Worm (Caenorhabditis elegans) whole organism, L4 larva: ENCODE data around the gene H34I24.2.

Experiments
- D1046.2 ChIP-seq: fragments of 200-800 bp; sonication (Bioruptor generic); IDR thresholded peaks from 2 replicates; pipeline ENCODE4 v1.3.6; 2022; ENCODE audit warnings: missing genetic modification characterization, missing compliant biosample characterization
- F26F4.8 ChIP-seq: fragments of 200-800 bp; sonication (Bioruptor generic); conservative IDR thresholded peaks from 2 replicates; pipeline ENCODE4 v1.3.6; 2022; ENCODE audit warnings: missing genetic modification characterization, missing compliant biosample characterization
- F37D6.2 ChIP-seq: sonication (generic microtip); optimal IDR thresholded peaks from 2 replicates; lab custom pipeline; 2016; ENCODE audit warnings: mild to moderate bottlenecking, missing genetic modification characterization, missing compliant biosample characterization
- T20F7.1 ChIP-seq: fragments of 200-800 bp; sonication (Bioruptor generic); optimal IDR thresholded peaks from 2 replicates; lab custom pipeline; 2018; ENCODE audit warnings: mild to moderate bottlenecking, missing genetic modification characterization, missing compliant biosample characterization
- T26A8.4 ChIP-seq: fragments of 200-800 bp; sonication (Bioruptor generic); IDR thresholded peaks from 2 replicates; pipeline ENCODE4 v1.3.6; 2022; ENCODE audit warnings: missing genetic modification characterization, missing compliant biosample characterization
- Y105C5A.15 ChIP-seq: fragments of 200-800 bp; sonication (Bioruptor generic); IDR thresholded peaks from 2 replicates; pipeline ENCODE4 v1.3.6; 2022; ENCODE audit warnings: missing genetic modification characterization, missing compliant biosample characterization
- Y48G9A.11 ChIP-seq: fragments of 200-800 bp; sonication (Bioruptor generic); IDR thresholded peaks from 2 replicates; pipeline ENCODE4 v1.3.6; 2022; ENCODE audit warnings: missing genetic modification reagents, missing genetic modification characterization, missing compliant biosample characterization
- Y5F2A.4 ChIP-seq: fragments of 200-800 bp; sonication (Bioruptor generic); optimal IDR thresholded peaks from 2 replicates; lab custom pipeline; 2018; ENCODE audit warnings: mild to moderate bottlenecking, missing genetic modification characterization, missing compliant biosample characterization
- ZK337.2 ChIP-seq: fragments of 200-800 bp; sonication (Bioruptor generic); IDR thresholded peaks from 2 replicates; pipeline ENCODE4 v1.3.6; 2022; ENCODE audit warnings: missing genetic modification reagents, missing genetic modification characterization, missing compliant biosample characterization
- aly-2 ChIP-seq: sonication (generic microtip); optimal IDR thresholded peaks from 2 replicates; lab custom pipeline; 2018; ENCODE audit warnings: missing biosample characterization, missing genetic modification characterization
- ama-1 ChIP-seq: fragments of 150-350 bp; optimal IDR thresholded peaks from 2 replicates; lab custom pipeline; 2014; ENCODE audit warnings: inconsistent platforms, mixed read lengths
- attf-4 ChIP-seq: sonication (generic microtip); optimal IDR thresholded peaks from 3 replicates; lab custom pipeline; 2017; ENCODE audit warnings: missing biosample characterization, missing genetic modification characterization
- ceh-32 ChIP-seq: sonication (generic microtip); optimal IDR thresholded peaks from 2 replicates; lab custom pipeline; 2016; ENCODE audit warnings: mild to moderate bottlenecking, missing genetic modification characterization, missing compliant biosample characterization; ENCODE audit not compliant: poor library complexity
- ces-1 ChIP-seq: fragments of 150-350 bp; sonication (generic microtip); optimal IDR thresholded peaks from 4 replicates; lab custom pipeline; 2014; ENCODE audit warnings: missing biosample characterization, missing genetic modification reagents, missing genetic modification characterization
- cey-2 ChIP-seq: sonication (generic microtip); optimal IDR thresholded peaks from 3 replicates; lab custom pipeline; 2017; ENCODE audit warnings: missing genetic modification characterization, mild to moderate bottlenecking, missing compliant biosample characterization, antibody characterized with exemption, borderline replicate concordance; ENCODE audit not compliant: insufficient read depth
- dmd-6 ChIP-seq: fragments of 200-800 bp; sonication (Bioruptor generic); IDR thresholded peaks from 2 replicates; pipeline ENCODE4 v1.3.6; 2022; ENCODE audit warnings: missing genetic modification reagents, missing genetic modification characterization, missing compliant biosample characterization
- dmd-8 ChIP-seq: fragments of 200-800 bp; sonication (Bioruptor generic); IDR thresholded peaks from 2 replicates; pipeline ENCODE4 v1.3.6; 2022; ENCODE audit warnings: missing genetic modification characterization, missing compliant biosample characterization
- dmd-9 ChIP-seq: fragments of 200-800 bp; sonication (Bioruptor generic); IDR thresholded peaks from 2 replicates; pipeline ENCODE4 v1.3.6; 2022; ENCODE audit warnings: missing genetic modification reagents, missing genetic modification characterization, missing compliant biosample characterization
- dpl-1 ChIP-seq: fragments of 150-350 bp; optimal IDR thresholded peaks from 2 replicates; lab custom pipeline; 2014; ENCODE audit warnings: missing biosample characterization, missing genetic modification reagents, missing genetic modification characterization
- duxl-1 ChIP-seq: sonication (generic microtip); optimal IDR thresholded peaks from 2 replicates; lab custom pipeline; 2016; ENCODE audit warnings: mild to moderate bottlenecking, missing genetic modification characterization, moderate library complexity, missing compliant biosample characterization; ENCODE audit not compliant: poor library complexity
- egl-27 ChIP-seq: sonication (generic microtip); optimal IDR thresholded peaks from 3 replicates; lab custom pipeline; 2017; ENCODE audit warnings: missing biosample characterization, missing genetic modification reagents, missing genetic modification characterization
- fkh-10 ChIP-seq: fragments of 150-350 bp; optimal IDR thresholded peaks from 2 replicates; lab custom pipeline; 2014; ENCODE audit warnings: missing biosample characterization, missing genetic modification reagents, missing genetic modification characterization
- gei-8 ChIP-seq: fragments of 200-800 bp; sonication (Bioruptor generic); optimal IDR thresholded peaks from 2 replicates; lab custom pipeline; 2018; ENCODE audit warnings: mild to moderate bottlenecking, missing genetic modification characterization, missing compliant biosample characterization
- hlh-11 ChIP-seq: fragments of 200-800 bp; sonication (Bioruptor generic); optimal IDR thresholded peaks from 2 replicates; lab custom pipeline; 2018; ENCODE audit warnings: mild to moderate bottlenecking, missing genetic modification characterization, missing compliant biosample characterization
- hmg-1.1 ChIP-seq: fragments of 200-800 bp; sonication (Bioruptor generic); IDR thresholded peaks from 2 replicates; pipeline ENCODE4 v1.3.6; 2022; ENCODE audit warnings: missing genetic modification reagents, missing genetic modification characterization, missing compliant biosample characterization
- lin-1 ChIP-seq: fragments of 200-800 bp; sonication (Bioruptor generic); IDR thresholded peaks from 2 replicates; pipeline ENCODE4 v1.3.6; 2022; ENCODE audit warnings: missing genetic modification reagents, missing genetic modification characterization, missing compliant biosample characterization
- lin-13 ChIP-seq: fragments of 150-350 bp; optimal IDR thresholded peaks from 2 replicates; lab custom pipeline; 2014; ENCODE audit warnings: missing biosample characterization, missing genetic modification reagents, missing genetic modification characterization
- lin-15B ChIP-seq: fragments of 150-350 bp; sonication (generic microtip); optimal IDR thresholded peaks from 3 replicates; lab custom pipeline; 2014; ENCODE audit warnings: missing biosample characterization, missing genetic modification characterization
- lin-39 ChIP-seq: fragments of 150-350 bp; optimal IDR thresholded peaks from 2 replicates; lab custom pipeline; 2014; ENCODE audit warnings: missing biosample characterization, missing genetic modification reagents, missing genetic modification characterization
- lsy-2 ChIP-seq, 2 experiments: fragments of 150-350 bp in 1 of 2; sonication (generic microtip) in 1 of 2; optimal IDR thresholded peaks; 2 replicates each; lab custom pipeline; 2014 to 2017; ENCODE audit warnings: missing biosample characterization in 2 of 2, missing genetic modification characterization in 2 of 2
- madf-5 ChIP-seq, 2 experiments: fragments of 200-800 bp; sonication (Bioruptor generic); IDR thresholded peaks; 2 replicates each; pipeline ENCODE4 v1.3.6; 2022; ENCODE audit warnings: missing compliant biosample characterization in 2 of 2, missing genetic modification characterization in 2 of 2
- mes-2 ChIP-seq: sonication (generic microtip); optimal IDR thresholded peaks from 2 replicates; lab custom pipeline; 2016; ENCODE audit warnings: missing genotype, mild to moderate bottlenecking, missing genetic modification characterization, missing compliant biosample characterization; ENCODE audit not compliant: poor library complexity, severe bottlenecking
- nhr-111 ChIP-seq: fragments of 200-800 bp; sonication (Bioruptor generic); optimal IDR thresholded peaks from 2 replicates; lab custom pipeline; 2018; ENCODE audit warnings: mild to moderate bottlenecking, missing genetic modification characterization, missing compliant biosample characterization
- nhr-28 ChIP-seq: fragments of 150-350 bp; optimal IDR thresholded peaks from 2 replicates; lab custom pipeline; 2014; ENCODE audit warnings: missing biosample characterization, missing genetic modification characterization
- nhr-41 ChIP-seq: fragments of 200-800 bp; sonication (Bioruptor generic); IDR thresholded peaks from 2 replicates; pipeline ENCODE4 v1.3.6; 2022; ENCODE audit warnings: missing genetic modification reagents, missing genetic modification characterization, missing compliant biosample characterization
- nhr-42 ChIP-seq: fragments of 200-800 bp; sonication (Bioruptor generic); IDR thresholded peaks from 2 replicates; pipeline ENCODE4 v1.3.6; 2022; ENCODE audit warnings: missing genetic modification characterization, missing compliant biosample characterization
- nhr-77 ChIP-seq: fragments of 150-350 bp; optimal IDR thresholded peaks from 2 replicates; lab custom pipeline; 2014; ENCODE audit warnings: missing biosample characterization, missing genetic modification characterization
- pha-4 ChIP-seq, 2 experiments: fragments of 150-350 bp in 1 of 2; fragments of 200-800 bp in 1 of 2; sonication (Bioruptor generic) in 1 of 2; IDR thresholded peaks in 1 of 2; optimal IDR thresholded peaks in 1 of 2; 2 replicates each; pipeline versions ENCODE4 v1.3.6 to Lab custom; 2014 to 2022; ENCODE audit warnings: missing genetic modification characterization in 2 of 2, missing genetic modification reagents in 2 of 2, missing biosample characterization in 1 of 2, missing compliant biosample characterization in 1 of 2
- php-3 ChIP-seq: fragments of 200-800 bp; sonication (Bioruptor generic); IDR thresholded peaks from 2 replicates; pipeline ENCODE4 v1.3.6; 2022; ENCODE audit warnings: missing genetic modification reagents, missing genetic modification characterization, missing compliant biosample characterization
- sdz-12 ChIP-seq: fragments of 200-800 bp; sonication (Bioruptor generic); optimal IDR thresholded peaks from 2 replicates; lab custom pipeline; 2018; ENCODE audit warnings: mild to moderate bottlenecking, missing genetic modification characterization, missing compliant biosample characterization
- set-16 ChIP-seq: fragments of 200-800 bp; sonication (Bioruptor generic); IDR thresholded peaks from 2 replicates; pipeline ENCODE4 v1.3.6; 2022; ENCODE audit warnings: missing genetic modification reagents, missing genetic modification characterization, missing compliant biosample characterization
- skn-1 ChIP-seq: fragments of 150-350 bp; optimal IDR thresholded peaks from 2 replicates; lab custom pipeline; 2014; ENCODE audit warnings: missing biosample characterization, missing genetic modification characterization
- snpc-4 ChIP-seq: fragments of 150-350 bp; optimal IDR thresholded peaks from 2 replicates; lab custom pipeline; 2014; ENCODE audit warnings: missing biosample characterization, missing genetic modification characterization
- spr-1 ChIP-seq: sonication (generic microtip); optimal IDR thresholded peaks from 2 replicates; lab custom pipeline; 2016; ENCODE audit warnings: mild to moderate bottlenecking, missing genetic modification characterization, missing compliant biosample characterization
- spr-3 ChIP-seq: fragments of 200-800 bp; sonication (Bioruptor generic); optimal IDR thresholded peaks from 2 replicates; lab custom pipeline; 2018; ENCODE audit warnings: mild to moderate bottlenecking, missing genetic modification characterization, missing compliant biosample characterization
- unc-130 ChIP-seq: sonication (generic microtip); optimal IDR thresholded peaks from 2 replicates; lab custom pipeline; 2016; ENCODE audit warnings: missing genetic modification reagents, missing genetic modification characterization, missing compliant biosample characterization
- vab-7 ChIP-seq: fragments of 200-800 bp; sonication (Bioruptor generic); IDR thresholded peaks from 2 replicates; pipeline ENCODE4 v1.3.6; 2022; ENCODE audit warnings: missing genetic modification reagents, missing genetic modification characterization, missing compliant biosample characterization
- zag-1 ChIP-seq: fragments of 150-350 bp; optimal IDR thresholded peaks from 2 replicates; lab custom pipeline; 2014; ENCODE audit warnings: missing biosample characterization, missing genetic modification characterization
- zfp-3 ChIP-seq: fragments of 200-800 bp; sonication (Bioruptor generic); conservative IDR thresholded peaks from 2 replicates; pipeline ENCODE4 v1.3.6; 2022; ENCODE audit warnings: missing genetic modification reagents, missing genetic modification characterization, missing compliant biosample characterization
- zip-2 ChIP-seq: fragments of 150-350 bp; optimal IDR thresholded peaks from 2 replicates; lab custom pipeline; 2014; ENCODE audit warnings: missing biosample characterization, missing genetic modification characterization
- ztf-11 ChIP-seq: fragments of 150-350 bp; optimal IDR thresholded peaks from 2 replicates; lab custom pipeline; 2014; ENCODE audit warnings: missing biosample characterization, missing genetic modification characterization

H34I24.2 gene

DNA sequence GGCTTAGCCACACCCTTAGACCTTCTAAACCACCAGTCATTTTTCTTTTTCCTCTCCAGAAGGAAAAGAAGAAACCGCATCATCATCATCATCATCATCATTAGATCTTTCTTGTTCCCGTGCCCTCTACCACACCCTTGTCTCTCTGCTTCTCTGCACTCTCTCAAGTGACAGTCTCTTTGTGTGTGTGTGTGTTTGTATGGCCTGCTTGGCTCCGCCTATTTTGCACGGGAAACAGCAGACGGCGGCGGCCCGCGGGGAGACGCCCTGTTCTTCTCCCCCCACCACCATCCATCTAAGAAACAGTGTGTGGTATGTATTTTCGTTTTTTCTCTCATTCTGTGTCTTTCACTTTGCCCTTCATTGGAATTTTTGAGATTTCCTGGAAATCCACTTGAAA is 30.0 kb downstream of the H34I24.2 start (continued):
- TF ChIP-seq hmg-1.1 (peak; percentile 39; the same call in 1 of the 2 replicates), dpl-1 (GFP tag; lab: Kevin White, UChicago) (peak; percentile 13), Y105C5A.15 (GFP tag; lab: Robert Waterston, UW) (no peak), ama-1 (lab: Kevin White, UChicago) (no peak), spr-1 (tag; lab: Kevin White, UChicago) (peak; percentile 49), zip-2 (tag; lab: Kevin White, UChicago) (no peak), snpc-4 (tag; lab: Kevin White, UChicago) (no peak), nhr-41 (GFP tag; lab: Robert Waterston, UW) (0 out of 2 replicates have a peak, but pooled peaks have one; percentile 9), set-16 (peak; percentile 55), spr-3 (GFP tag; lab: Kevin White, UChicago) (no peak), lin-39 (tag; lab: Kevin White, UChicago) (no peak), hlh-11 (peak; percentile 96), sdz-12 (GFP tag; lab: Kevin White, UChicago) (no peak), F26F4.8 (GFP tag; lab: Robert Waterston, UW) (no peak), D1046.2 (no peak), lin-13 (GFP tag; lab: Kevin White, UChicago) (peak; percentile 14), unc-130 (no peak), F37D6.2 (tag; lab: Kevin White, UChicago) (no peak), php-3 (peak; percentile 55; the same call in 1 of the 2 replicates), dmd-8 (GFP tag; lab: Robert Waterston, UW) (no peak), ZK337.2 (GFP tag; lab: Robert Waterston, UW) (no peak), T26A8.4 (no peak), madf-5 (GFP tag; IDR thresholded peaks at IDR 0.05; lab: Robert Waterston, UW) (no peak), aly-2 (tag; lab: Kevin White, UChicago) (no peak), pha-4 (GFP tag; IDR thresholded peaks at IDR 0.05; lab: Robert Waterston, UW) (no peak), pha-4 (tag; optimal IDR thresholded peaks at IDR 0.05; lab: Kevin White, UChicago) (no peak), ztf-11 (no peak), gei-8 (GFP tag; lab: Kevin White, UChicago) (no peak), nhr-111 (GFP tag; lab: Kevin White, UChicago) (no peak), Y48G9A.11 (GFP tag; lab: Robert Waterston, UW) (no peak), lin-15B (tag; lab: Kevin White, UChicago) (no peak), skn-1 (tag; lab: Kevin White, UChicago) (no peak), duxl-1 (tag; lab: Kevin White, UChicago) (no peak), nhr-77 (tag; lab: Kevin White, UChicago) (peak; percentile 71), dmd-9 (GFP tag; lab: Robert Waterston, UW) (no peak), nhr-42 (GFP tag; lab: Robert Waterston, UW) (no peak), ceh-32 (tag; lab: Kevin White, UChicago) (no peak), dmd-6 (GFP tag; lab: Robert Waterston, UW) (peak; percentile 80), lsy-2 (tag; optimal IDR thresholded peaks at IDR 0.05; lab: Kevin White, UChicago) (peak in 1 of 2 experiments; percentile 59), attf-4 (tag; lab: Kevin White, UChicago) (no peak), T20F7.1 (GFP tag; lab: Kevin White, UChicago) (no peak), fkh-10 (GFP tag; lab: Kevin White, UChicago) (no peak), zfp-3 (GFP tag; lab: Robert Waterston, UW) (no peak), ces-1 (GFP tag; lab: Kevin White, UChicago) (no peak), cey-2 (peak; percentile 76), egl-27 (tag; lab: Kevin White, UChicago) (no peak), nhr-28 (tag; lab: Kevin White, UChicago) (peak; percentile 98), zag-1 (no peak), mes-2 (peak; percentile 62), vab-7 (no peak), lin-1 (no peak), Y5F2A.4 (GFP tag; lab: Kevin White, UChicago) (no peak)
